Worm (Caenorhabditis elegans) whole organism, young adult: ENCODE data around the gene F44E2.8.

ENCODE experiments used
- F23B12.7 ChIP-seq: sonication (generic microtip); optimal IDR thresholded peaks from 2 replicates; lab custom pipeline; 2017; ENCODE audit warnings: missing genetic modification characterization, mild to moderate bottlenecking, missing compliant biosample characterization, antibody characterized with exemption, moderate library complexity; ENCODE audit not compliant: insufficient read depth
- F33H1.4 ChIP-seq: fragments of 200-800 bp; sonication (Bioruptor generic); IDR thresholded peaks from 2 replicates; pipeline ENCODE4 v1.3.6; 2022; ENCODE audit warnings: missing genetic modification reagents, missing genetic modification characterization, missing compliant biosample characterization
- Y53G8AR.9 ChIP-seq: fragments of 200-800 bp; sonication (Bioruptor generic); conservative IDR thresholded peaks from 2 replicates; pipeline ENCODE4 v1.3.6; 2022; ENCODE audit warnings: missing genetic modification reagents, missing genetic modification characterization, missing compliant biosample characterization
- Y56A3A.18 ChIP-seq: fragments of 200-800 bp; sonication (Bioruptor generic); IDR thresholded peaks from 2 replicates; pipeline ENCODE4 v1.3.6; 2022; ENCODE audit warnings: missing genetic modification reagents, missing genetic modification characterization, missing compliant biosample characterization
- ZK185.1 ChIP-seq: sonication (generic microtip); optimal IDR thresholded peaks from 2 replicates; lab custom pipeline; 2016; ENCODE audit warnings: mild to moderate bottlenecking, missing genetic modification characterization, missing compliant biosample characterization; ENCODE audit not compliant: poor library complexity, severe bottlenecking
- akir-1 ChIP-seq: fragments of 200-800 bp; sonication (Bioruptor generic); optimal IDR thresholded peaks from 2 replicates; lab custom pipeline; 2018; ENCODE audit warnings: mild to moderate bottlenecking, missing genetic modification characterization, moderate library complexity, missing compliant biosample characterization
- athp-1 ChIP-seq: sonication (generic microtip); optimal IDR thresholded peaks from 2 replicates; lab custom pipeline; 2017; ENCODE audit warnings: mild to moderate bottlenecking, missing genetic modification characterization, missing compliant biosample characterization
- cebp-2 ChIP-seq: fragments of 200-800 bp; sonication (Bioruptor generic); IDR thresholded peaks from 2 replicates; pipeline ENCODE4 v1.3.6; 2022; ENCODE audit warnings: missing genetic modification characterization, missing compliant biosample characterization
- chd-7 ChIP-seq: sonication (generic microtip); optimal IDR thresholded peaks from 2 replicates; lab custom pipeline; 2016; ENCODE audit warnings: mild to moderate bottlenecking, missing genetic modification characterization, moderate library complexity, missing compliant biosample characterization
- die-1 ChIP-seq: sonication (generic microtip); optimal IDR thresholded peaks from 2 replicates; lab custom pipeline; 2016; ENCODE audit warnings: missing genotype, mild to moderate bottlenecking, missing genetic modification characterization, missing compliant biosample characterization
- dox-1 ChIP-seq: fragments of 200-800 bp; sonication (Bioruptor generic); IDR thresholded peaks from 2 replicates; pipeline ENCODE4 v1.3.6; 2022; ENCODE audit warnings: missing genetic modification reagents, missing genetic modification characterization, missing compliant biosample characterization
- dpff-1 ChIP-seq: sonication (generic microtip); optimal IDR thresholded peaks from 2 replicates; lab custom pipeline; 2017; ENCODE audit warnings: mild to moderate bottlenecking, missing genetic modification characterization, missing compliant biosample characterization
- egl-44 ChIP-seq: fragments of 200-800 bp; sonication (Bioruptor generic); IDR thresholded peaks from 2 replicates; pipeline ENCODE4 v1.3.6; 2022; ENCODE audit warnings: missing genetic modification reagents, missing genetic modification characterization, missing compliant biosample characterization
- egrh-3 ChIP-seq: fragments of 200-800 bp; sonication (Bioruptor generic); IDR thresholded peaks from 2 replicates; pipeline ENCODE4 v1.3.6; 2022; ENCODE audit warnings: missing genetic modification reagents, missing genetic modification characterization, missing compliant biosample characterization
- ets-4 ChIP-seq: fragments of 200-800 bp; sonication (Bioruptor generic); optimal IDR thresholded peaks from 2 replicates; lab custom pipeline; 2018; ENCODE audit warnings: mild to moderate bottlenecking, missing genetic modification characterization, missing compliant biosample characterization
- hlh-26 ChIP-seq: fragments of 200-800 bp; sonication (Bioruptor generic); conservative IDR thresholded peaks from 2 replicates; pipeline ENCODE4 v1.3.6; 2022; ENCODE audit warnings: missing genetic modification reagents, missing genetic modification characterization, missing compliant biosample characterization
- hsf-1 ChIP-seq: fragments of 200-800 bp; sonication (Bioruptor generic); IDR thresholded peaks from 2 replicates; pipeline ENCODE4 v1.3.6; 2022; ENCODE audit warnings: missing genetic modification reagents, missing genetic modification characterization, missing compliant biosample characterization
- lag-1 ChIP-seq: fragments of 200-800 bp; sonication (Bioruptor generic); IDR thresholded peaks from 2 replicates; pipeline ENCODE4 v1.3.6; 2022; ENCODE audit warnings: missing genetic modification reagents, missing genetic modification characterization, missing compliant biosample characterization
- let-607 ChIP-seq, 2 experiments: fragments of 200-800 bp in 1 of 2; sonication (Bioruptor generic) in 1 of 2; sonication (generic microtip) in 1 of 2; optimal IDR thresholded peaks; 2 replicates each; lab custom pipeline; 2016 to 2018; ENCODE audit warnings: mild to moderate bottlenecking in 2 of 2, missing compliant biosample characterization in 2 of 2, missing genetic modification characterization in 2 of 2, moderate library complexity in 2 of 2, missing genotype in 1 of 2
- lin-35 ChIP-seq, 3 experiments: fragments of 150-350 bp in 2 of 3; sonication (generic microtip) in 1 of 3; optimal IDR thresholded peaks; 2 replicates each; lab custom pipeline; 2014 to 2018; ENCODE audit warnings: missing biosample characterization in 3 of 3, missing genetic modification characterization in 3 of 3, missing genetic modification reagents in 3 of 3
- lsy-27 ChIP-seq: sonication (generic microtip); optimal IDR thresholded peaks from 2 replicates; lab custom pipeline; 2017; ENCODE audit warnings: missing genetic modification characterization, mild to moderate bottlenecking, missing compliant biosample characterization, antibody characterized with exemption, missing genotype, borderline replicate concordance; ENCODE audit not compliant: insufficient read depth
- madf-10 ChIP-seq: sonication (generic microtip); optimal IDR thresholded peaks from 2 replicates; lab custom pipeline; 2016; ENCODE audit warnings: mild to moderate bottlenecking, missing genetic modification characterization, missing compliant biosample characterization
- mcd-1 ChIP-seq: fragments of 200-800 bp; sonication (Bioruptor generic); IDR thresholded peaks from 2 replicates; pipeline ENCODE4 v1.3.6; 2022; ENCODE audit warnings: missing genetic modification reagents, missing genetic modification characterization, missing compliant biosample characterization
- nhr-90 ChIP-seq: sonication (generic microtip); optimal IDR thresholded peaks from 2 replicates; lab custom pipeline; 2016; ENCODE audit warnings: missing genotype, mild to moderate bottlenecking, missing genetic modification characterization, missing compliant biosample characterization
- snpc-1.3 ChIP-seq: sonication (generic microtip); optimal IDR thresholded peaks from 2 replicates; lab custom pipeline; 2017; ENCODE audit warnings: missing genetic modification characterization, mild to moderate bottlenecking, missing compliant biosample characterization, antibody characterized with exemption, moderate library complexity, missing genotype, missing genetic modification reagents; ENCODE audit not compliant: insufficient read depth
- snpc-4 ChIP-seq, 5 experiments: fragments of 150-350 bp in 1 of 5; sonication (generic microtip) in 4 of 5; optimal IDR thresholded peaks; 2 replicates each; lab custom pipeline; 2014 to 2018; ENCODE audit warnings: missing genetic modification characterization in 5 of 5, missing biosample characterization in 3 of 5, antibody characterized with exemption in 2 of 5, mild to moderate bottlenecking in 2 of 5, missing compliant biosample characterization in 2 of 5, missing genotype in 2 of 5, moderate library complexity in 2 of 5, missing genetic modification reagents in 1 of 5
- xnd-1 ChIP-seq: sonication (generic microtip); optimal IDR thresholded peaks from 2 replicates; lab custom pipeline; 2016; ENCODE audit warnings: missing genotype, missing genetic modification reagents, missing genetic modification characterization, missing compliant biosample characterization
- zfh-2 ChIP-seq: fragments of 200-800 bp; sonication (Bioruptor generic); conservative IDR thresholded peaks from 2 replicates; pipeline ENCODE4 v1.3.6; 2022; ENCODE audit warnings: missing genetic modification reagents, missing genetic modification characterization, missing compliant biosample characterization
- zim-3 ChIP-seq: sonication (generic microtip); optimal IDR thresholded peaks from 2 replicates; lab custom pipeline; 2017; ENCODE audit warnings: mild to moderate bottlenecking, missing genetic modification characterization, moderate library complexity, missing compliant biosample characterization
- ztf-25 ChIP-seq: fragments of 200-800 bp; sonication (Bioruptor generic); IDR thresholded peaks from 2 replicates; pipeline ENCODE4 v1.3.6; 2022; ENCODE audit warnings: missing genetic modification reagents, missing genetic modification characterization, missing compliant biosample characterization
- ztf-28 ChIP-seq: fragments of 200-800 bp; sonication (Bioruptor generic); IDR thresholded peaks from 2 replicates; pipeline ENCODE4 v1.3.6; 2022; ENCODE audit warnings: missing genetic modification reagents, missing genetic modification characterization, missing compliant biosample characterization

The F44E2.8 gene

ce11 chrIII:8801864-8802818, 47.5 kb downstream of the F44E2.8 start (continued):
- TF ChIP-seq lin-35 (GFP tag; optimal IDR thresholded peaks at IDR 0.05; lab: Kevin White, UChicago) (peak in 1 of 3 experiments; percentile 61), Y53G8AR.9 (GFP tag; lab: Robert Waterston, UW) (0 out of 2 replicates have a peak, but pooled peaks have one; percentile 72), cebp-2 (GFP tag; lab: Robert Waterston, UW) (no peak), hlh-26 (GFP tag; lab: Robert Waterston, UW) (no peak), egl-44 (GFP tag; lab: Robert Waterston, UW) (no peak; the same call in 1 of the 2 replicates), Y56A3A.18 (GFP tag; lab: Robert Waterston, UW) (0 out of 2 replicates have a peak, but pooled peaks have one; percentile 21), F33H1.4 (GFP tag; lab: Robert Waterston, UW) (peak; percentile 35; the same call in 1 of the 2 replicates), madf-10 (tag; lab: Kevin White, UChicago) (peak; percentile 88), zfh-2 (GFP tag; lab: Robert Waterston, UW) (peak; percentile 97), akir-1 (GFP tag; lab: Kevin White, UChicago) (peak; percentile 70), mcd-1 (GFP tag; lab: Robert Waterston, UW) (peak; percentile 69), snpc-4 (GFP tag; optimal IDR thresholded peaks at IDR 0.05; lab: Kevin White, UChicago) (no peak), snpc-4 (tag; optimal IDR thresholded peaks at IDR 0.05; lab: Kevin White, UChicago) (peak; percentile 49 to 76 (median 74)), hsf-1 (no peak), nhr-90 (tag; lab: Kevin White, UChicago) (peak; percentile 85), die-1 (tag; lab: Kevin White, UChicago) (peak; percentile 4), ZK185.1 (tag; lab: Kevin White, UChicago) (no peak), dpff-1 (tag; lab: Kevin White, UChicago) (no peak), ztf-28 (no peak), snpc-1.3 (tag; lab: Kevin White, UChicago) (peak; percentile 48), ets-4 (GFP tag; lab: Kevin White, UChicago) (peak; percentile 78), xnd-1 (tag; lab: Kevin White, UChicago) (no peak), lsy-27 (tag; lab: Kevin White, UChicago) (no peak), let-607 (tag; optimal IDR thresholded peaks at IDR 0.05; lab: Kevin White, UChicago) (peak; percentile 87 to 92), lag-1 (0 out of 2 replicates have a peak, but pooled peaks have one; percentile 56), athp-1 (peak; percentile 85), dox-1 (peak; percentile 88), egrh-3 (GFP tag; lab: Robert Waterston, UW) (peak; percentile 53; the same call in 1 of the 2 replicates)

ce11 chrIII:8801352-8801863, 48.3 kb downstream of the F44E2.8 start:
- TF ChIP-seq die-1 (tag; lab: Kevin White, UChicago) (peak; percentile 19), ztf-25 (GFP tag; lab: Robert Waterston, UW) (no peak), zfh-2 (GFP tag; lab: Robert Waterston, UW) (no peak), F23B12.7 (no peak)
- TF ChIP-seq, all 124 proteins: peak for 1

ce11 chrIII:8800796-8801083, 48.9 kb downstream of the F44E2.8 start:
- TF ChIP-seq zim-3: no peak
- TF ChIP-seq zfh-2 (GFP tag; lab: Robert Waterston, UW): no peak
- no peak for TF ChIP-seq lin-35 (GFP tag; optimal IDR thresholded peaks at IDR 0.05; lab: Kevin White, UChicago)
- no peak for TF ChIP-seq chd-7 (tag; lab: Kevin White, UChicago)
